Fruit fly (Drosophila melanogaster) whole organism, embryonic: ENCODE data around the gene Agpat3.
A peak's percentile ranks its signal among the peaks of the same experiment; 100 is the strongest.

Experiments used
- Asciz ChIP-seq: fragments of 200-800 bp; sonication (Bioruptor generic); optimal IDR thresholded peaks from 2 replicates; lab custom pipeline; 2017; ENCODE audit warnings: missing biosample characterization, mild to moderate bottlenecking, missing genetic modification characterization, missing genetic modification reagents
- CG10267 ChIP-seq: fragments of 200-800 bp; sonication (Bioruptor generic); optimal IDR thresholded peaks from 2 replicates; lab custom pipeline; 2018; ENCODE audit warnings: missing biosample characterization, mild to moderate bottlenecking, missing genetic modification characterization, moderate library complexity
- CG11398 ChIP-seq: fragments of 200-800 bp; sonication (Bioruptor generic); optimal IDR thresholded peaks from 2 replicates; lab custom pipeline; 2016; ENCODE audit warnings: missing biosample characterization, missing genetic modification characterization
- CG14050 ChIP-seq: fragments of 200-800 bp; sonication (Bioruptor generic); IDR thresholded peaks from 3 replicates; pipeline ENCODE4 v1.3.6; 2022; ENCODE audit warnings: missing biosample characterization, missing genetic modification characterization
- CG15073 ChIP-seq: fragments of 200-800 bp; sonication (Bioruptor generic); optimal IDR thresholded peaks from 2 replicates; lab custom pipeline; 2016; ENCODE audit warnings: missing biosample characterization, missing genetic modification characterization
- CG17186 ChIP-seq: fragments of 200-800 bp; sonication (Bioruptor generic); optimal IDR thresholded peaks from 3 replicates; lab custom pipeline; 2017; ENCODE audit warnings: missing biosample characterization, missing genetic modification reagents, missing genetic modification characterization
- CG17328 ChIP-seq: fragments of 200-800 bp; sonication (Bioruptor generic); IDR thresholded peaks from 2 replicates; pipeline ENCODE4 v1.3.6; 2022; ENCODE audit warnings: missing biosample characterization, missing genetic modification characterization
- CG18599 ChIP-seq: fragments of 200-800 bp; sonication (Bioruptor generic); optimal IDR thresholded peaks from 3 replicates; lab custom pipeline; 2017; ENCODE audit warnings: missing biosample characterization, missing genetic modification characterization, mild to moderate bottlenecking, moderate library complexity, missing genetic modification reagents
- CG18619 ChIP-seq: fragments of 200-800 bp; sonication (Bioruptor generic); optimal IDR thresholded peaks from 3 replicates; lab custom pipeline; 2017; ENCODE audit warnings: missing biosample characterization, mild to moderate bottlenecking, missing genetic modification characterization
- CG2875 ChIP-seq: fragments of 200-800 bp; sonication (Bioruptor generic); optimal IDR thresholded peaks from 2 replicates; lab custom pipeline; 2017; ENCODE audit warnings: missing biosample characterization, mild to moderate bottlenecking, missing genetic modification characterization, missing genetic modification reagents
- CG31224 ChIP-seq: fragments of 200-800 bp; sonication (Bioruptor generic); IDR thresholded peaks from 2 replicates; pipeline ENCODE4 v1.3.6; 2022; ENCODE audit warnings: missing biosample characterization, missing genetic modification characterization
- CG33213 ChIP-seq: fragments of 200-800 bp; sonication (Bioruptor generic); optimal IDR thresholded peaks from 3 replicates; lab custom pipeline; 2016; ENCODE audit warnings: missing biosample characterization, missing genetic modification characterization
- CG34224 ChIP-seq: fragments of 200-800 bp; sonication (Bioruptor generic); IDR thresholded peaks from 3 replicates; pipeline ENCODE4 v1.3.6; 2022; ENCODE audit warnings: missing biosample characterization, missing genetic modification characterization; ENCODE audit not compliant: partially characterized antibody
- CG6683 ChIP-seq: fragments of 200-800 bp; sonication (Bioruptor generic); optimal IDR thresholded peaks from 2 replicates; lab custom pipeline; 2017; ENCODE audit warnings: missing biosample characterization, mild to moderate bottlenecking, missing genetic modification characterization, missing genetic modification reagents
- CG6765 ChIP-seq: fragments of 200-800 bp; sonication (Bioruptor generic); optimal IDR thresholded peaks from 3 replicates; lab custom pipeline; 2017; ENCODE audit warnings: missing biosample characterization, mild to moderate bottlenecking, missing genetic modification characterization
- Deaf1 ChIP-seq: fragments of 200-800 bp; optimal IDR thresholded peaks from 3 replicates; lab custom pipeline; 2019; ENCODE audit warnings: missing biosample characterization, mild to moderate bottlenecking, missing genetic modification characterization, moderate library complexity
- Fer1 ChIP-seq: fragments of 200-800 bp; sonication (Bioruptor generic); optimal IDR thresholded peaks from 2 replicates; lab custom pipeline; 2017; ENCODE audit warnings: missing biosample characterization, mild to moderate bottlenecking, missing genetic modification characterization
- Gsc ChIP-seq: fragments of 200-800 bp; sonication (Bioruptor generic); IDR thresholded peaks from 2 replicates; pipeline ENCODE4 v1.3.6; 2022; ENCODE audit warnings: missing biosample characterization, missing genetic modification characterization
- HLHmδ ChIP-seq: fragments of 200-800 bp; sonication (Bioruptor generic); optimal IDR thresholded peaks from 2 replicates; lab custom pipeline; 2018; ENCODE audit warnings: missing biosample characterization, mild to moderate bottlenecking, missing genetic modification characterization, moderate library complexity
- Hr39 ChIP-seq: fragments of >200 bp; optimal IDR thresholded peaks from 2 replicates; lab custom pipeline; 2017
- Lim3 ChIP-seq: fragments of 200-800 bp; sonication (Bioruptor generic); IDR thresholded peaks from 2 replicates; pipeline ENCODE4 v1.3.6; 2022; ENCODE audit warnings: missing biosample characterization, missing genetic modification characterization
- Lpt ChIP-seq: fragments of >200 bp; optimal IDR thresholded peaks from 2 replicates; lab custom pipeline; 2018; ENCODE audit warnings: missing biosample characterization, missing genetic modification characterization
- MTF-1 ChIP-seq: fragments of 200-800 bp; sonication (Bioruptor generic); optimal IDR thresholded peaks from 2 replicates; lab custom pipeline; 2018; ENCODE audit warnings: missing biosample characterization, mild to moderate bottlenecking, missing genetic modification characterization, borderline replicate concordance
- Myb ChIP-seq: fragments of 200-800 bp; sonication (Bioruptor generic); optimal IDR thresholded peaks from 2 replicates; lab custom pipeline; 2016; ENCODE audit warnings: missing biosample characterization, missing genetic modification characterization
- abd-A ChIP-seq: fragments of 200-800 bp; sonication (Bioruptor generic); optimal IDR thresholded peaks from 3 replicates; lab custom pipeline; 2019; ENCODE audit warnings: missing biosample characterization, mild to moderate bottlenecking, missing genetic modification characterization, moderate library complexity
- ac ChIP-seq: fragments of 200-800 bp; sonication (Bioruptor generic); optimal IDR thresholded peaks from 3 replicates; lab custom pipeline; 2017; ENCODE audit warnings: missing biosample characterization, mild to moderate bottlenecking, missing genetic modification characterization
- bowl ChIP-seq: fragments of 200-800 bp; sonication (Bioruptor generic); IDR thresholded peaks from 2 replicates; pipeline ENCODE4 v1.3.6; 2022; ENCODE audit warnings: missing biosample characterization, missing genetic modification characterization
- cato ChIP-seq: fragments of 200-800 bp; sonication (Bioruptor generic); optimal IDR thresholded peaks from 2 replicates; lab custom pipeline; 2016; ENCODE audit warnings: missing biosample characterization, missing genetic modification characterization, borderline replicate concordance
- ewg ChIP-seq: fragments of 200-800 bp; sonication (Bioruptor generic); optimal IDR thresholded peaks from 3 replicates; lab custom pipeline; 2017; ENCODE audit warnings: mild to moderate bottlenecking, missing biosample characterization, missing genetic modification reagents, missing genetic modification characterization
- eyg ChIP-seq: fragments of 200-800 bp; sonication (Bioruptor generic); optimal IDR thresholded peaks from 3 replicates; lab custom pipeline; 2016; ENCODE audit warnings: missing biosample characterization, missing genetic modification characterization
- gro ChIP-seq: fragments of 200-800 bp; sonication (Bioruptor generic); optimal IDR thresholded peaks from 2 replicates; lab custom pipeline; 2016; ENCODE audit warnings: missing biosample characterization, missing genetic modification characterization
- gsb-n ChIP-seq: fragments of 200-800 bp; sonication (Bioruptor generic); optimal IDR thresholded peaks from 3 replicates; lab custom pipeline; 2018; ENCODE audit warnings: missing biosample characterization, mild to moderate bottlenecking, missing genetic modification characterization
- gt ChIP-seq: fragments of 200-800 bp; sonication (Bioruptor generic); IDR thresholded peaks from 2 replicates; pipeline ENCODE4 v1.3.6; 2022; ENCODE audit warnings: missing biosample characterization, missing genetic modification characterization
- hbn ChIP-seq: fragments of 200-800 bp; sonication (Bioruptor generic); IDR thresholded peaks from 2 replicates; pipeline ENCODE4 v1.3.6; 2022; ENCODE audit warnings: missing biosample characterization, missing genetic modification characterization; ENCODE audit not compliant: partially characterized antibody
- ken ChIP-seq: fragments of 200-800 bp; sonication (Bioruptor generic); IDR thresholded peaks from 3 replicates; pipeline ENCODE4 v1.3.6; 2022; ENCODE audit warnings: missing biosample characterization, missing genetic modification characterization
- luna ChIP-seq: fragments of 200-800 bp; sonication (Bioruptor generic); optimal IDR thresholded peaks from 2 replicates; lab custom pipeline; 2016; ENCODE audit warnings: missing biosample characterization, missing genetic modification characterization
- mld ChIP-seq: fragments of 200-800 bp; sonication (Bioruptor generic); IDR thresholded peaks from 3 replicates; pipeline ENCODE4 v1.3.6; 2022; ENCODE audit warnings: missing biosample characterization, missing genetic modification characterization; ENCODE audit not compliant: partially characterized antibody
- nmo ChIP-seq: fragments of 200-800 bp; sonication (Bioruptor generic); optimal IDR thresholded peaks from 2 replicates; lab custom pipeline; 2018; ENCODE audit warnings: missing biosample characterization, mild to moderate bottlenecking, missing genetic modification characterization, moderate library complexity
- onecut ChIP-seq: fragments of 200-800 bp; sonication (Bioruptor generic); IDR thresholded peaks from 2 replicates; pipeline ENCODE4 v1.3.6; 2022; ENCODE audit warnings: missing biosample characterization, missing genetic modification characterization
- p53 ChIP-seq: fragments of 200-800 bp; sonication (Bioruptor generic); optimal IDR thresholded peaks from 2 replicates; lab custom pipeline; 2016; ENCODE audit warnings: missing biosample characterization, missing genetic modification characterization
- pfk ChIP-seq: fragments of 200-800 bp; sonication (Bioruptor generic); optimal IDR thresholded peaks from 2 replicates; lab custom pipeline; 2018; ENCODE audit warnings: missing biosample characterization, mild to moderate bottlenecking, missing genetic modification characterization, moderate library complexity
- ro ChIP-seq: fragments of 200-800 bp; sonication (Bioruptor generic); IDR thresholded peaks from 2 replicates; pipeline ENCODE4 v1.3.6; 2022; ENCODE audit warnings: missing biosample characterization, missing genetic modification characterization
- row ChIP-seq: fragments of 200-800 bp; sonication (Bioruptor generic); IDR thresholded peaks from 3 replicates; pipeline ENCODE4 v1.3.6; 2022; ENCODE audit warnings: missing biosample characterization, missing genetic modification characterization
- run ChIP-seq: fragments of 200-800 bp; sonication (Bioruptor generic); optimal IDR thresholded peaks from 3 replicates; lab custom pipeline; 2018; ENCODE audit warnings: missing biosample characterization, mild to moderate bottlenecking, missing genetic modification characterization
- sd ChIP-seq: fragments of 200-800 bp; sonication (Bioruptor generic); optimal IDR thresholded peaks from 3 replicates; lab custom pipeline; 2018; ENCODE audit warnings: missing biosample characterization, mild to moderate bottlenecking, missing genetic modification characterization, moderate library complexity
- sim ChIP-seq: fragments of 200-800 bp; sonication (Bioruptor generic); IDR thresholded peaks from 2 replicates; pipeline ENCODE4 v1.3.6; 2022; ENCODE audit warnings: missing biosample characterization, missing genetic modification characterization
- sima ChIP-seq: fragments of 200-800 bp; sonication (Bioruptor generic); optimal IDR thresholded peaks from 2 replicates; lab custom pipeline; 2016; ENCODE audit warnings: missing biosample characterization, missing genetic modification characterization
- sisA ChIP-seq: fragments of 200-800 bp; sonication (Bioruptor generic); IDR thresholded peaks from 2 replicates; pipeline ENCODE4 v1.3.6; 2022; ENCODE audit warnings: missing biosample characterization, missing genetic modification characterization
- sqz ChIP-seq: fragments of 200-800 bp; sonication (Bioruptor generic); optimal IDR thresholded peaks from 3 replicates; lab custom pipeline; 2018; ENCODE audit warnings: missing biosample characterization, mild to moderate bottlenecking, missing genetic modification characterization
- tup ChIP-seq: fragments of 200-800 bp; sonication (Bioruptor generic); optimal IDR thresholded peaks from 2 replicates; lab custom pipeline; 2016; ENCODE audit warnings: missing biosample characterization, mild to moderate bottlenecking, missing genetic modification characterization, moderate library complexity
- wek ChIP-seq: fragments of 200-800 bp; sonication (Bioruptor generic); optimal IDR thresholded peaks from 3 replicates; lab custom pipeline; 2018; ENCODE audit warnings: missing biosample characterization, mild to moderate bottlenecking, missing genetic modification characterization, moderate library complexity

The Agpat3 gene

DNA sequence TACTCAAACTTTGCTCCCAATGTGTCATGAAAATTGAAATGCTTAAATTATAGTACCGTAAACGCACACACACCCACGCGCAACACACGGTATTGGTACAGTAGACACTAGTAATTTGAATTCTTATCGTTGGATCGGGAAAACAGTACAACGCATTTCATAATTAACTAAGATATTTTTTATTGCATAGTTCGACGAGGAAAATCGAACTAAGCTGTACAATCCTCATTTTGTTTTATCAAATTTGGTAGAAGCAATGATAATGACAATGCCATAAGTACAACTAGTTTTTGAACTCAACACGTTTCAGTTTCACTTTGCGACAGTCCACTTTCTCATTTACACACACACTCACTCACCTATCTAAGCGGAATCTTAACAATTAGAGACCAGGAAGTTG is 5.0 kb downstream of the Agpat3 start (continued):
- TF ChIP-seq luna (no peak), CG18619 (GFP tag; lab: Kevin White, UChicago) (peak; percentile 63), CG31224 (peak; percentile 42), Deaf1 (tag; lab: Kevin White, UChicago) (no peak), mld (GFP tag; lab: Robert Waterston, UW) (no peak), nmo (peak; percentile 54), bowl (GFP tag; lab: Robert Waterston, UW) (no peak), CG33213 (peak; percentile 9), ro (GFP tag; lab: Robert Waterston, UW) (no peak), eyg (GFP tag; lab: Kevin White, UChicago) (peak; percentile 28), CG34224 (no peak), CG14050 (no peak), ken (GFP tag; lab: Robert Waterston, UW) (no peak), sisA (GFP tag; lab: Robert Waterston, UW) (peak; percentile 70), cato (peak; percentile 45), sim (0 out of 2 replicates have a peak, but pooled peaks have one; percentile 41), gt (GFP tag; lab: Robert Waterston, UW) (no peak), Gsc (GFP tag; lab: Robert Waterston, UW) (no peak), MTF-1 (GFP tag; lab: Kevin White, UChicago) (peak; percentile 41), CG6765 (GFP tag; lab: Kevin White, UChicago) (peak; percentile 66), gro (peak; percentile 83), row (GFP tag; lab: Robert Waterston, UW) (peak; percentile 92), Fer1 (GFP tag; lab: Kevin White, UChicago) (peak; percentile 74), Lpt (GFP tag; lab: Kevin White, UChicago) (no peak), run (peak; percentile 31), Asciz (GFP tag; lab: Kevin White, UChicago) (peak; percentile 65), CG11398 (GFP tag; lab: Kevin White, UChicago) (peak; percentile 36), hbn (no peak), CG17186 (GFP tag; lab: Kevin White, UChicago) (peak; percentile 6), sd (tag; lab: Kevin White, UChicago) (no peak), CG17328 (GFP tag; lab: Robert Waterston, UW) (no peak), pfk (GFP tag; lab: Kevin White, UChicago) (no peak), Myb (GFP tag; lab: Kevin White, UChicago) (no peak), p53 (GFP tag; lab: Kevin White, UChicago) (peak; percentile 52), tup (GFP tag; lab: Kevin White, UChicago) (no peak), CG18599 (GFP tag; lab: Kevin White, UChicago) (no peak), Hr39 (no peak), CG10267 (tag; lab: Kevin White, UChicago) (peak; percentile 60), gsb-n (peak; percentile 57), ac (GFP tag; lab: Kevin White, UChicago) (no peak), CG6683 (GFP tag; lab: Kevin White, UChicago) (peak; percentile 28), sima (GFP tag; lab: Kevin White, UChicago) (no peak), sqz (GFP tag; lab: Kevin White, UChicago) (no peak), Lim3 (no peak), CG15073 (GFP tag; lab: Kevin White, UChicago) (no peak), abd-A (tag; lab: Kevin White, UChicago) (no peak), CG2875 (GFP tag; lab: Kevin White, UChicago) (peak; percentile 19), ewg (GFP tag; lab: Kevin White, UChicago) (peak; percentile 27), HLHmδ (GFP tag; lab: Kevin White, UChicago) (no peak), onecut (GFP tag; lab: Robert Waterston, UW) (no peak), wek (GFP tag; lab: Kevin White, UChicago) (no peak)
